Worm (Caenorhabditis elegans) whole organism, midembryonic: ENCODE measurements around the gene ssq-2.
A peak's percentile ranks its signal among the peaks of the same experiment; 100 is the strongest.

Experiments
- T22C8.4 ChIP-seq: fragments of 200-800 bp; sonication (Bioruptor generic); IDR thresholded peaks from 2 replicates; pipeline ENCODE4 v1.3.6; 2022; ENCODE audit warnings: missing genetic modification characterization, missing compliant biosample characterization
- cog-1 ChIP-seq: sonication (generic microtip); optimal IDR thresholded peaks from 2 replicates; lab custom pipeline; 2016; ENCODE audit warnings: missing genetic modification characterization, missing compliant biosample characterization
- flt-1 ChIP-seq: fragments of 200-800 bp; sonication (Bioruptor generic); IDR thresholded peaks from 2 replicates; pipeline ENCODE4 v1.3.6; 2022; ENCODE audit warnings: missing genetic modification characterization, missing compliant biosample characterization
- klf-2 ChIP-seq: fragments of 200-800 bp; sonication (Bioruptor generic); conservative IDR thresholded peaks from 2 replicates; pipeline ENCODE4 v1.3.6; 2022; ENCODE audit warnings: missing genetic modification reagents, missing genetic modification characterization, missing compliant biosample characterization
- med-1 ChIP-seq: sonication (generic microtip); optimal IDR thresholded peaks from 2 replicates; lab custom pipeline; 2017; ENCODE audit warnings: missing genetic modification characterization, mild to moderate bottlenecking, missing compliant biosample characterization, antibody characterized with exemption, missing genetic modification reagents; ENCODE audit not compliant: insufficient read depth
- ref-1 ChIP-seq: fragments of 200-800 bp; sonication (Bioruptor generic); conservative IDR thresholded peaks from 2 replicates; pipeline ENCODE4 v1.3.6; 2022; ENCODE audit warnings: missing genetic modification reagents, missing genetic modification characterization, missing compliant biosample characterization
- tab-1 ChIP-seq: fragments of 200-800 bp; sonication (Bioruptor generic); IDR thresholded peaks from 2 replicates; pipeline ENCODE4 v1.3.6; 2022; ENCODE audit warnings: missing genetic modification characterization, missing compliant biosample characterization
- ztf-23 ChIP-seq: fragments of 200-800 bp; sonication (Bioruptor generic); IDR thresholded peaks from 2 replicates; pipeline ENCODE4 v1.3.6; 2022; ENCODE audit warnings: missing genetic modification reagents, missing genetic modification characterization, missing compliant biosample characterization
- ztf-29 ChIP-seq: fragments of 200-800 bp; sonication (Bioruptor generic); IDR thresholded peaks from 2 replicates; pipeline ENCODE4 v1.3.6; 2022; ENCODE audit warnings: missing genetic modification reagents, missing genetic modification characterization, missing compliant biosample characterization

ssq-2 gene

ce11 chrIV:5037489-5037888 is 41.5 kb downstream of the ssq-2 start, which contains the start of gene C09B9.1:
Gene C09B9.1 (plus strand): TSS chrIV:5037789.
- TF ChIP-seq flt-1 (GFP tag; lab: Robert Waterston, UW), result no peak
- no peak for TF ChIP-seq T22C8.4
- no peak for TF ChIP-seq klf-2 (GFP tag; lab: Robert Waterston, UW)
- TF ChIP-seq cog-1, result no peak
- no peak for TF ChIP-seq ztf-29
- no peak for TF ChIP-seq med-1

- no peak for TF ChIP-seq klf-2 (GFP tag; lab: Robert Waterston, UW)
- TF ChIP-seq ref-1 (GFP tag; lab: Robert Waterston, UW), result no peak; the same call in 1 of the 2 replicates
- TF ChIP-seq med-1, result peak; percentile 52
- TF ChIP-seq ztf-29, result no peak
- peak; percentile 63; the same call in 1 of the 2 replicates for TF ChIP-seq ztf-23 (GFP tag; lab: Robert Waterston, UW)
- TF ChIP-seq tab-1 (GFP tag; lab: Robert Waterston, UW), result peak; percentile 80; the same call in 1 of the 2 replicates
- TF ChIP-seq flt-1 (GFP tag; lab: Robert Waterston, UW), result peak; percentile 85
- TF ChIP-seq T22C8.4, result no peak; the same call in none of the 2 replicates
- TF ChIP-seq cog-1, result no peak
These were observed 42.8 kb downstream of the ssq-2 start for ce11 chrIV:5038744-5039143.

- no peak for TF ChIP-seq klf-2 (GFP tag; lab: Robert Waterston, UW)
- TF ChIP-seq med-1, result no peak
- no peak for TF ChIP-seq ztf-29
- no peak for TF ChIP-seq ztf-23 (GFP tag; lab: Robert Waterston, UW)
- TF ChIP-seq ref-1 (GFP tag; lab: Robert Waterston, UW), result no peak
These were observed 49.4 kb downstream of the ssq-2 start, which contains the start of gene hot-9 for ce11 chrIV:5045389-5045788. Gene hot-9 (minus strand): TSS chrIV:5045489.
